Worm (Caenorhabditis elegans) whole organism, L4/young adult: ENCODE results near the gene iff-2.

ENCODE experiments used
- dao-5 ChIP-seq: sonication (generic microtip); optimal IDR thresholded peaks from 2 replicates; lab custom pipeline; 2016; ENCODE audit warnings: missing genotype, missing genetic modification characterization, moderate library complexity, missing compliant biosample characterization
- him-1 ChIP-seq: sonication (generic microtip); optimal IDR thresholded peaks from 2 replicates; lab custom pipeline; 2016; ENCODE audit warnings: missing genotype, missing genetic modification reagents, missing genetic modification characterization, missing compliant biosample characterization

- TF ChIP-seq him-1 (tag; lab: Kevin White, UChicago) (peak; percentile 16), dao-5 (tag; lab: Kevin White, UChicago) (no peak)
These were observed 44.4 kb downstream of the iff-2 start, which contains the start of gene rnh-2 for ce11 chrII:8516783-8517182.
